Fruit fly (Drosophila melanogaster) Kc167 (cell line): Measurements from ENCODE around the gene CG7766.

ENCODE experiments used
- Myc ChIP-seq: fragments of >200 bp; optimal IDR thresholded peaks from 2 replicates; lab custom pipeline; 2017; ENCODE audit warnings: missing external identifiers
- Sin3A ChIP-seq: fragments of >200 bp; optimal IDR thresholded peaks from 2 replicates; lab custom pipeline; 2018; ENCODE audit warnings: missing external identifiers
- h ChIP-seq: fragments of >200 bp; optimal IDR thresholded peaks from 3 replicates; lab custom pipeline; 2018; ENCODE audit warnings: missing external identifiers
- insv ChIP-seq: fragments of >200 bp; optimal IDR thresholded peaks from 3 replicates; lab custom pipeline; 2018; ENCODE audit warnings: missing external identifiers
- psq ChIP-seq: fragments of >200 bp; optimal IDR thresholded peaks from 2 replicates; lab custom pipeline; 2017; ENCODE audit warnings: missing external identifiers
- ttk ChIP-seq: sonication (Bioruptor generic); optimal IDR thresholded peaks from 2 replicates; lab custom pipeline; 2017; ENCODE audit warnings: missing external identifiers

Gene CG7766

DNA sequence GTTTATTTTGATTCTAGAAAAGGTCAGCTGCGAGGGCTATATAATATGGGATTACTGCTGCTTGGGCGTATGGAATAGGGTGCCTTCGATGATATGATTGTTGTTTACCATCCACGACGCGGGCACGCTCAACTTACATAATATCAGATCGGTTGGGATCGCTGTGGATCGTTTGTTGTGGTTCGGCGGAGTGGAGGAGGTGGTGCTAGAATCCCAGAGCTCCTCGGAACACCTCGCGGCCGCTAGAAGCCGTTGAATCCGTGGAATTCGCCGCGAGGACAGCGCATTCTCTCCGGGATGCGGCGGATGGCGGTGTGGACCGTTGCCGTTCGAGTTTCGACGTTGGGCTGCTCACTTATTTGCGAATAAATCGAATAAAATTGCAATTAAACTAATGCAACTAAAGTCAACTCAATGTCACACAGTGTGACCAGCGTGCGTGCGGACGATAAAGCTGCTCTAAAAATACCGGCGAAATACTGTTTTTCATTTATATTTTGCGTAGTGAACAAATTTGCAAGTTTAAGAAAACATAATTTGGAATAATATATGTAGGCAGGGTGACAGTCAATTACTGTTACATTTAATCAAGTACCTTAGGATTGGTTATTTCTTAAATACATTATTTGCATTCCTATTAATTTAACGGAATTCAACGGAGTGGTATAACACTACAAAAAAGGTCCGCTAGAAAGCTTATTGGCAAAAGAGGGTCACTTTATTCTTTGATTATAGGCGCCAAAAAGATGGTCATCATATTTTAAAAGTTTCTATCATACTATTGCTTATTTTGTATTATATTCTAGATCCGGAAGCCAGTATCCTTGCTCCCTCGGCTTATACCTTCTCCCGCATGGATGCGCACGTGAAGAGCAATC is at the start of gene CG7766:
Gene CG7766 (minus strand): TSS at position 432 of the 878 bp plus-strand sequence.
- TF ChIP-seq h (no peak), Sin3A (no peak), ttk (lab: Kevin White, UChicago) (no peak), psq (lab: Kevin White, UChicago) (no peak)

dm6 chrX:9152127-9152598 is 48.6 kb upstream of the CG7766 start:
- no peak for TF ChIP-seq ttk (lab: Kevin White, UChicago)
- no peak for TF ChIP-seq h
- TF ChIP-seq psq (lab: Kevin White, UChicago) = no peak
- no peak for TF ChIP-seq Sin3A
- TF ChIP-seq insv (lab: Kevin White, UChicago) = no peak
- TF ChIP-seq Myc = no peak

DNA sequence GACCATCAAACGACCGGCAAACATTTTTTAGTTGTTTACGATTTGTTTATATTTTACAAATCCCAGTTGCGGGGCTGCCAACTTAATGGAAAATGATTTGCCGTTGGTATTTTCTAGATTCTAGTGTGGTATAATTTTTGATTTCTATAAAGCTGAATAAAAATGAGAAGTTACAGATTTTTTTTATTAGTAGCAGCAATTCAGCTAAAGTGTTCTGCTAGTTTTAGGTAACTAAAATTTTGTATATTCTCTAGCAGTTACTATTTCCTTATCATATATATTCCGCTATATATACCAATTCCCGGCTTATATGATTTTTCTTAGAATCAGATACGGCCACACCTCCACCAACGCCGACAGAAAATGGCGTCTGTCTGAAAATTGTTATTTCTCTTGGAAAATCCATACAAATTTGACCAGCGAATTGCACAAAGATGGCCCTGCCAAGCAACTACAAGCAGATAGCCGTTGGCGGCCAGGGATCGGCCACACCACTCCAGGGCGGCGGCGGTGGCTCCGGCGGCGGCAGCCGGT is 45.5 kb upstream of the CG7766 start, which contains the start of the genes fh and Bap111:
Gene fh (minus strand): TSS at position 83 of the 534 bp plus-strand sequence.
Gene Bap111 (plus strand): TSS at position 321 of the 534 bp plus-strand sequence.
- TF ChIP-seq Myc (no peak), h (no peak), insv (lab: Kevin White, UChicago) (no peak), psq (lab: Kevin White, UChicago) (no peak), ttk (lab: Kevin White, UChicago) (no peak), Sin3A (no peak)

dm6 chrX:9142224-9142802 is 38.8 kb upstream of the CG7766 start, which contains the start of gene CG7065:
CG7065 (plus strand) TSS chrX:9142493.
- TF ChIP-seq h (no peak), Myc (no peak)

- no peak for TF ChIP-seq h
- TF ChIP-seq Myc = no peak
- no peak for TF ChIP-seq psq (lab: Kevin White, UChicago)
- no peak for TF ChIP-seq ttk (lab: Kevin White, UChicago)
- TF ChIP-seq Sin3A = no peak
- no peak for TF ChIP-seq insv (lab: Kevin White, UChicago)
Measured at dm6 chrX:9141219-9141618, 37.7 kb upstream of the CG7766 start.

- no peak for TF ChIP-seq ttk (lab: Kevin White, UChicago)
- no peak for TF ChIP-seq Sin3A
- no peak for TF ChIP-seq insv (lab: Kevin White, UChicago)
- TF ChIP-seq psq (lab: Kevin White, UChicago) = no peak
- no peak for TF ChIP-seq h
- TF ChIP-seq Myc = no peak
Measured at dm6 chrX:9139138-9139537, 35.6 kb upstream of the CG7766 start.

DNA sequence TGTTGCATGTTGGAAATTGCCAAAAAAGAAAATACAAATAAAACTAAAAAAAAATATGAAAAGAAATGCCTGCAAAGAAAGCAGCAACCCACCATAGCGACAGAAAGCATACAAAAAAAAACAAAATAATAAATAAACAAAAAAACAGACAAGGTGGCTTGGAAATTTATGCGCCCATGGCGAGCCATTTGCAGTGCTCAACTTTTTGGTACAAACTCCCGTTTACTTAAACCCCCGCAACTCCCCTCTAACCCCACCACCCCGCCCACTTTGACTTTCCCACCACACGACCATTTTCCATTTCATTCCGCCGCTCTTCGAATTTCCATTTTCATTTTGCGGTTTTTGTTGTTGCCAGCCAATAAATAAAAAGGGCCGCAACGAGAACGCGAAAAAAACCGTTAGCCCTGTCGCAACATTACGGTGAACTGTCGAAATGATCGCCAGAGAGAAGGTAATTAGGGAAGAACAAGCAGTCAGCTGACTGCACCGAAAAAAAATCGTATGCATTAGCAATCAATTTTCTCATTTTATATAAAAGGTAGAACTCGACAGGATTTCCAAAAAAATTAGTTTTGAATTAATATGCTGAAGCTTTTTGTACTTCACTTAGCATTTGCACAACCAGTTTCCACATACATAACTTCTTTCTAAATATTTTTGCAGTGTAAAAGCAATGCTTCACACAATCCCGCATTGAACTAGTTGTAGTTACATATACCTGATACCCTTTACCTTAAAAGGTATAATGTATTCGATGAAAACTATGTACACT is 33.4 kb upstream of the CG7766 start:
- TF ChIP-seq Sin3A (no peak), ttk (lab: Kevin White, UChicago) (no peak), Myc (no peak), insv (lab: Kevin White, UChicago) (no peak), h (no peak), psq (lab: Kevin White, UChicago) (no peak)

DNA sequence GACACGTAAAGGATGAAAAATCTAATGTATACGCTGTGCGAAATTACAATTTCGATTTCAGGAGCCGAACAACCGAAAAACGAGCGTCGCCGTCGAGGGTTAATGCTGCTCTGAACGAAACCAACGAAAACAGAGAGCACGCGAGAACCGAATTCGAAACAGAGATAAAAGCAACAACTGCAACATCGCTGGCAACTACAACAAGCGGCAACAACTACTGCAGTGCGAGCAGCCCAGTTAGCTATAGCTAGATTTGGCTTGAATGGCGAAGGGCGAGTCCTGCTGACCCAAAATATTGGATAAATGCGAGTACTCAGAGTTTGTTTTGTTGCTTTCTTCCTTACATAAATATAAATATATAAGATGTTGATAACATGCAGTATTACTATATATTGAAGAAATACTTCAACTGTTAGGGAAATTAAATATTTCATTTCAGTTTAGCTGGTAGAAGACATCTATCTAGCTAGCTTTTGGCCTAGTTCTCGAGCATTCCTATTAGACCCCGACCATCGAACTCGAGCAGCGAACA is 31.4 kb upstream of the CG7766 start, which contains the start of gene fend:
Gene fend (minus strand): TSS at position 178 of the 532 bp plus-strand sequence.
- no peak for TF ChIP-seq h
- TF ChIP-seq ttk (lab: Kevin White, UChicago) = no peak
- no peak for TF ChIP-seq insv (lab: Kevin White, UChicago)
- TF ChIP-seq Myc = no peak
- TF ChIP-seq psq (lab: Kevin White, UChicago) = no peak
- no peak for TF ChIP-seq Sin3A

DNA sequence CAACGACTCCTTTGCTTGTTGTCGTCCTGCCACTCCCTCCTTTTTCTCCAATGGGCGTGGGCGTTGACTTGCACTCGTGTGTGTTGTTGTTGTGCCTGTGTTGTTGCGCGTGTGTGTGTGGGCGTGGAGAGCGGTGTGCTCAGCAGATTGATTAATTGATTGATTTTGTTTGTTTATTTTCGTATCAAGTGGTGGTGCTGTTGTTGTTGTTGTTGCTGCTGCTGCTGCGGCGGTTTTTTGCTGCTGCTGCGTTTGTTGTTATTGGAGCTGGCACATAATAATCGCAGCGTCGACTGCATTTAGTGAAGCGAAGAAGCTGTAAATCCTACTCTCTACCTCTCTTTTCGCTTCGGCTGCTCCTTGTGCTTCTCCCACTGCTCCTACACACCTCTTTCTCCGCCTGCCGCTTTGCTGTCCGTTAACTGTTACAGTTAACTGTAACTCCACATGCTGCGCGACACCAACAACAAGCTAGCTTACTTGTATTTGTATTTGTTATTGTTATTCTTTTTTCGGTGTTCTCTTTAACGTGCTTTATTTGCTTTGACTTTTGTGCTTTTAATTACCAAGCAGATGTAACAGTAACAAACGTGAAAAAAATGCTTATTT is 30.8 kb upstream of the CG7766 start:
- TF ChIP-seq ttk (lab: Kevin White, UChicago) (no peak), insv (lab: Kevin White, UChicago) (no peak), Sin3A (no peak), psq (lab: Kevin White, UChicago) (no peak), Myc (no peak), h (no peak)

DNA sequence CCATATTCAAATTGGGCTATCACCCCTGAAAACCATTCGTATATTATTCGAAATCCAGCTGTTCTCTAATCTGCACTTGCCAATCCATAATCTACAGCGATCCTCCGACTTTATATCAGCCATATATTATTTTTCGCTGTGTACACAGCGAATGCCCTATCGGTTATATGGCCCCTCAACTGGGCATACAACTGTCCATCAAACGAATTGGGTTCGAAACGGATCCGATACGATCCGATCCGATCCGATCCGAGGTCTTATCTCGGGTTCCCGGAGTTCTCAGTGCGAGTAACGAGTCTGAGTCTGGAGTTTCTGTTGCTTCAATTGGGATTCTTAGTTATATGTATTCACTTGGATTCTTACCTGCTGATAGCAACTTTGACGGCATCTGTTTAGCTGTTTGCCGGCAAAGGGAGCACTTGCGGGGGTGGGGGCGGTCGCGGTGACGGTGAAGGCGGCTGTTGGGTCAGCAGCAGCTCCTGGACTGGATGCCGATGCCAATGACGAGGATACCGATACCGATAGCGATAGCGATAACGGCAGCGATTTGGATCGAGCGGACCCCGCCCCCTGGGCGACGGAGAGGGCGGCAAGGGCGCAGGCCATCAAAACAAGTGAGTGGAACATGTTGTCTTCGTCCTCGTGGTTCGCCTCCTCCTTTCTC is 30.2 kb upstream of the CG7766 start:
- no peak for TF ChIP-seq Myc
- no peak for TF ChIP-seq Sin3A
- TF ChIP-seq insv (lab: Kevin White, UChicago) = no peak
- no peak for TF ChIP-seq h
- no peak for TF ChIP-seq ttk (lab: Kevin White, UChicago)
- TF ChIP-seq psq (lab: Kevin White, UChicago) = no peak
